Fruit fly (Drosophila melanogaster) whole organism, embryonic: Measurements from ENCODE around the gene yellow-b.

ENCODE experiments used
- Atf3 ChIP-seq: fragments of 200-800 bp; sonication (Bioruptor generic); optimal IDR thresholded peaks from 3 replicates; lab custom pipeline; 2016; ENCODE audit warnings: missing biosample characterization, missing genetic modification characterization
- Bdp1 ChIP-seq: fragments of 200-800 bp; sonication (Bioruptor generic); optimal IDR thresholded peaks from 3 replicates; lab custom pipeline; 2016; ENCODE audit warnings: missing biosample characterization, missing genetic modification characterization
- BtbVII ChIP-seq: fragments of 200-800 bp; sonication (Bioruptor generic); optimal IDR thresholded peaks from 3 replicates; lab custom pipeline; 2017; ENCODE audit warnings: missing biosample characterization, mild to moderate bottlenecking, missing genetic modification characterization
- C15 ChIP-seq: fragments of 200-800 bp; sonication (Bioruptor generic); IDR thresholded peaks from 3 replicates; pipeline ENCODE4 v1.3.6; 2022; ENCODE audit warnings: missing biosample characterization, missing genetic modification characterization
- CG1024 ChIP-seq: fragments of 200-800 bp; sonication (Bioruptor generic); IDR thresholded peaks from 2 replicates; pipeline ENCODE4 v1.3.6; 2022; ENCODE audit warnings: missing biosample characterization, missing genetic modification characterization
- CG10321 ChIP-seq: fragments of 200-800 bp; sonication (Bioruptor generic); IDR thresholded peaks from 2 replicates; pipeline ENCODE4 v1.3.6; 2022; ENCODE audit warnings: missing biosample characterization, missing genetic modification characterization
- CG10979 ChIP-seq: fragments of 200-800 bp; sonication (Bioruptor generic); optimal IDR thresholded peaks from 2 replicates; lab custom pipeline; 2018; ENCODE audit warnings: missing biosample characterization, mild to moderate bottlenecking, missing genetic modification characterization, moderate library complexity
- CG12236 ChIP-seq: fragments of 200-800 bp; sonication (Bioruptor generic); optimal IDR thresholded peaks from 2 replicates; lab custom pipeline; 2016; ENCODE audit warnings: missing biosample characterization, missing genetic modification characterization
- CG13624 ChIP-seq: fragments of 200-800 bp; sonication (Bioruptor generic); optimal IDR thresholded peaks from 2 replicates; lab custom pipeline; 2016; ENCODE audit warnings: missing biosample characterization, missing genetic modification characterization
- CG14050 ChIP-seq: fragments of 200-800 bp; sonication (Bioruptor generic); IDR thresholded peaks from 3 replicates; pipeline ENCODE4 v1.3.6; 2022; ENCODE audit warnings: missing biosample characterization, missing genetic modification characterization
- CG14667 ChIP-seq: fragments of 200-800 bp; sonication (Bioruptor generic); IDR thresholded peaks from 2 replicates; pipeline ENCODE4 v1.3.6; 2022; ENCODE audit warnings: missing biosample characterization, missing genetic modification characterization
- CG15073 ChIP-seq: fragments of 200-800 bp; sonication (Bioruptor generic); optimal IDR thresholded peaks from 2 replicates; lab custom pipeline; 2016; ENCODE audit warnings: missing biosample characterization, missing genetic modification characterization
- CG15514 ChIP-seq: fragments of 200-800 bp; sonication (Bioruptor generic); optimal IDR thresholded peaks from 3 replicates; lab custom pipeline; 2017; ENCODE audit warnings: missing biosample characterization, missing genetic modification characterization, mild to moderate bottlenecking, moderate library complexity, missing genetic modification reagents
- CG15601 ChIP-seq: fragments of 200-800 bp; sonication (Bioruptor generic); optimal IDR thresholded peaks from 3 replicates; lab custom pipeline; 2019; ENCODE audit warnings: missing biosample characterization, mild to moderate bottlenecking, missing genetic modification characterization, moderate library complexity
- CG16779 ChIP-seq: fragments of 200-800 bp; sonication (Bioruptor generic); IDR thresholded peaks from 2 replicates; pipeline ENCODE4 v1.3.6; 2022; ENCODE audit warnings: missing biosample characterization, missing genetic modification characterization
- CG16815 ChIP-seq: fragments of 200-800 bp; sonication (Bioruptor generic); optimal IDR thresholded peaks from 3 replicates; lab custom pipeline; 2017; ENCODE audit warnings: missing biosample characterization, mild to moderate bottlenecking, missing genetic modification characterization
- CG17829 ChIP-seq: fragments of 200-800 bp; optimal IDR thresholded peaks from 2 replicates; lab custom pipeline; 2019; ENCODE audit warnings: missing biosample characterization, mild to moderate bottlenecking, missing genetic modification characterization, moderate library complexity
- CG2889 ChIP-seq: fragments of 200-800 bp; sonication (Bioruptor generic); IDR thresholded peaks from 3 replicates; pipeline ENCODE4 v1.3.6; 2022; ENCODE audit warnings: missing biosample characterization, missing genetic modification characterization
- CG34422 ChIP-seq: fragments of 200-800 bp; sonication (Bioruptor generic); IDR thresholded peaks from 3 replicates; pipeline ENCODE4 v1.3.6; 2022; ENCODE audit warnings: missing biosample characterization, missing genetic modification characterization
- CG6791 ChIP-seq: fragments of 200-800 bp; sonication (Bioruptor generic); IDR thresholded peaks from 3 replicates; pipeline ENCODE4 v1.3.6; 2022; ENCODE audit warnings: missing biosample characterization, missing genetic modification characterization; ENCODE audit not compliant: partially characterized antibody
- CG7963 ChIP-seq: fragments of 200-800 bp; sonication (Bioruptor generic); IDR thresholded peaks from 3 replicates; pipeline ENCODE4 v1.3.6; 2022; ENCODE audit warnings: missing biosample characterization, missing genetic modification characterization; ENCODE audit not compliant: partially characterized antibody
- CG8290 ChIP-seq, 3 experiments: fragments of 200-800 bp; sonication (Bioruptor generic); optimal IDR thresholded peaks; 2 replicates each; lab custom pipeline; 2016 to 2019; ENCODE audit warnings: missing biosample characterization in 3 of 3, missing genetic modification characterization in 3 of 3, mild to moderate bottlenecking in 2 of 3, moderate library complexity in 1 of 3
- D19A ChIP-seq: fragments of 200-800 bp; optimal IDR thresholded peaks from 3 replicates; lab custom pipeline; 2019; ENCODE audit warnings: missing biosample characterization, mild to moderate bottlenecking, missing genetic modification characterization, moderate library complexity
- Dip3 ChIP-seq: fragments of 200-800 bp; sonication (Bioruptor generic); optimal IDR thresholded peaks from 3 replicates; lab custom pipeline; 2016; ENCODE audit warnings: missing biosample characterization, missing genetic modification characterization
- Dp ChIP-seq: fragments of 200-800 bp; sonication (Bioruptor generic); optimal IDR thresholded peaks from 2 replicates; lab custom pipeline; 2018; ENCODE audit warnings: missing biosample characterization, mild to moderate bottlenecking, missing genetic modification characterization, moderate library complexity
- Eip74EF ChIP-seq, 2 experiments: fragments of 200-800 bp in 1 of 2; fragments of >200 bp in 1 of 2; sonication (Bioruptor generic) in 1 of 2; optimal IDR thresholded peaks; 2 replicates each; lab custom pipeline; 2017 to 2019; ENCODE audit warnings: missing biosample characterization in 2 of 2, missing genetic modification characterization in 2 of 2, mild to moderate bottlenecking in 1 of 2, moderate library complexity in 1 of 2
- Ets97D ChIP-seq: fragments of 200-800 bp; sonication (Bioruptor generic); optimal IDR thresholded peaks from 3 replicates; lab custom pipeline; 2016; ENCODE audit warnings: missing biosample characterization, missing genetic modification characterization
- HLHmδ ChIP-seq: fragments of 200-800 bp; sonication (Bioruptor generic); optimal IDR thresholded peaks from 2 replicates; lab custom pipeline; 2018; ENCODE audit warnings: missing biosample characterization, mild to moderate bottlenecking, missing genetic modification characterization, moderate library complexity
- Hmx ChIP-seq: fragments of 200-800 bp; sonication (Bioruptor generic); optimal IDR thresholded peaks from 2 replicates; lab custom pipeline; 2016; ENCODE audit warnings: missing biosample characterization, missing genetic modification characterization
- Nf-YC ChIP-seq: fragments of 200-800 bp; optimal IDR thresholded peaks from 3 replicates; lab custom pipeline; 2019; ENCODE audit warnings: missing biosample characterization, mild to moderate bottlenecking, missing genetic modification characterization, moderate library complexity
- TFAM ChIP-seq: fragments of 200-800 bp; sonication (Bioruptor generic); optimal IDR thresholded peaks from 2 replicates; lab custom pipeline; 2017; ENCODE audit warnings: missing biosample characterization, missing genetic modification characterization, inconsistent platforms
- Taf1 ChIP-seq: fragments of 200-800 bp; sonication (Bioruptor generic); IDR thresholded peaks from 2 replicates; pipeline ENCODE4 v1.3.6; 2022; ENCODE audit warnings: missing biosample characterization, missing genetic modification characterization
- eyg ChIP-seq: fragments of 200-800 bp; sonication (Bioruptor generic); optimal IDR thresholded peaks from 3 replicates; lab custom pipeline; 2016; ENCODE audit warnings: missing biosample characterization, missing genetic modification characterization
- fd96Cb ChIP-seq: fragments of 200-800 bp; sonication (Bioruptor generic); optimal IDR thresholded peaks from 2 replicates; lab custom pipeline; 2018; ENCODE audit warnings: missing biosample characterization, mild to moderate bottlenecking, missing genetic modification characterization, moderate library complexity
- fu2 ChIP-seq: fragments of 200-800 bp; sonication (Bioruptor generic); optimal IDR thresholded peaks from 2 replicates; lab custom pipeline; 2016; ENCODE audit warnings: missing biosample characterization, missing genetic modification characterization
- gem ChIP-seq: fragments of 200-800 bp; sonication (Bioruptor generic); optimal IDR thresholded peaks from 2 replicates; lab custom pipeline; 2019; ENCODE audit warnings: missing biosample characterization, mild to moderate bottlenecking, missing genetic modification characterization, moderate library complexity
- kay ChIP-seq: fragments of 200-800 bp; sonication (Bioruptor generic); optimal IDR thresholded peaks from 2 replicates; lab custom pipeline; 2016; ENCODE audit warnings: missing biosample characterization, missing genetic modification characterization
- lov ChIP-seq, 2 experiments: fragments of 200-800 bp in 1 of 2; fragments of >200 bp in 1 of 2; sonication (Bioruptor generic) in 1 of 2; IDR thresholded peaks in 1 of 2; optimal IDR thresholded peaks in 1 of 2; 2 replicates in 1 of 2; 3 replicates in 1 of 2; pipeline versions ENCODE4 v1.3.6 to Lab custom; 2017 to 2022; ENCODE audit warnings: missing biosample characterization in 1 of 2, missing genetic modification characterization in 1 of 2
- nmo ChIP-seq: fragments of 200-800 bp; sonication (Bioruptor generic); optimal IDR thresholded peaks from 2 replicates; lab custom pipeline; 2018; ENCODE audit warnings: missing biosample characterization, mild to moderate bottlenecking, missing genetic modification characterization, moderate library complexity
- nom ChIP-seq: fragments of 200-800 bp; sonication (Bioruptor generic); optimal IDR thresholded peaks from 2 replicates; lab custom pipeline; 2017; ENCODE audit warnings: missing biosample characterization, missing genetic modification characterization, mild to moderate bottlenecking, moderate library complexity, missing genetic modification reagents
- rib ChIP-seq: fragments of 200-800 bp; sonication (Bioruptor generic); IDR thresholded peaks from 2 replicates; pipeline ENCODE4 v1.3.6; 2022; ENCODE audit warnings: missing biosample characterization, missing genetic modification characterization
- schlank ChIP-seq: fragments of 200-800 bp; sonication (Bioruptor generic); optimal IDR thresholded peaks from 2 replicates; lab custom pipeline; 2018; ENCODE audit warnings: missing biosample characterization, mild to moderate bottlenecking, missing genetic modification characterization
- slou ChIP-seq: fragments of 200-800 bp; sonication (Bioruptor generic); optimal IDR thresholded peaks from 3 replicates; lab custom pipeline; 2016; ENCODE audit warnings: missing biosample characterization, missing genetic modification characterization
- tgo ChIP-seq: fragments of 200-800 bp; sonication (Bioruptor generic); IDR thresholded peaks from 3 replicates; pipeline ENCODE4 v1.3.6; 2022; ENCODE audit warnings: missing biosample characterization, missing genetic modification characterization
- tll ChIP-seq, 2 experiments: fragments of 200-800 bp in 1 of 2; fragments of >200 bp in 1 of 2; sonication (Bioruptor generic) in 1 of 2; optimal IDR thresholded peaks; 2 replicates each; lab custom pipeline; 2017 to 2019; ENCODE audit warnings: missing biosample characterization in 2 of 2, missing genetic modification characterization in 2 of 2, mild to moderate bottlenecking in 1 of 2, moderate library complexity in 1 of 2
- tna ChIP-seq: fragments of 200-800 bp; sonication (Bioruptor generic); IDR thresholded peaks from 2 replicates; pipeline ENCODE4 v1.3.6; 2022; ENCODE audit warnings: missing biosample characterization, missing genetic modification characterization; ENCODE audit not compliant: partially characterized antibody
- tx ChIP-seq: fragments of 200-800 bp; sonication (Bioruptor generic); optimal IDR thresholded peaks from 2 replicates; lab custom pipeline; 2016; ENCODE audit warnings: missing biosample characterization, missing genetic modification characterization
- vnd ChIP-seq: fragments of 200-800 bp; sonication (Bioruptor generic); IDR thresholded peaks from 3 replicates; pipeline ENCODE4 v1.3.6; 2022; ENCODE audit warnings: missing biosample characterization, missing genetic modification characterization; ENCODE audit not compliant: partially characterized antibody
- zfh1 ChIP-seq: fragments of 200-800 bp; sonication (Bioruptor generic); IDR thresholded peaks from 3 replicates; pipeline ENCODE4 v1.3.6; 2022; ENCODE audit warnings: missing biosample characterization, missing genetic modification characterization

The yellow-b gene

dm6 chr2L:16727578-16728023 is 26.5 kb upstream of the yellow-b start, which contains the start of gene VhaSFD (continued):
- no peak for TF ChIP-seq CG1024 (GFP tag; lab: Robert Waterston, UW)
- TF ChIP-seq CG12236 (GFP tag; lab: Kevin White, UChicago), result no peak
- TF ChIP-seq CG34422 (GFP tag; lab: Robert Waterston, UW), result peak; percentile 71; the same call in 1 of the 3 replicates
- no peak for TF ChIP-seq Hmx
- no peak for TF ChIP-seq CG10321 (GFP tag; lab: Robert Waterston, UW)
- TF ChIP-seq CG16815 (GFP tag; lab: Kevin White, UChicago), result no peak
- no peak for TF ChIP-seq Bdp1
- no peak for TF ChIP-seq Taf1 (GFP tag; lab: Robert Waterston, UW)
- TF ChIP-seq CG6791, result peak; percentile 79
- TF ChIP-seq CG17829 (tag; lab: Kevin White, UChicago), result peak; percentile 56
- no peak for TF ChIP-seq gem (tag; lab: Kevin White, UChicago)
- peak; percentile 57; the same call in 1 of the 3 replicates for TF ChIP-seq vnd
- TF ChIP-seq fd96Cb, result peak; percentile 3
- peak; percentile 34 for TF ChIP-seq fu2 (GFP tag; lab: Kevin White, UChicago)
- TF ChIP-seq zfh1 (GFP tag; lab: Robert Waterston, UW), result peak; percentile 50; the same call in 2 of the 3 replicates
- peak; percentile 56 for TF ChIP-seq nom (GFP tag; lab: Kevin White, UChicago)
- TF ChIP-seq CG14667 (GFP tag; lab: Robert Waterston, UW), result no peak
- TF ChIP-seq CG15514 (GFP tag; lab: Kevin White, UChicago), result peak; percentile 68
- no peak for TF ChIP-seq lov (optimal IDR thresholded peaks at IDR 0.05; lab: Kevin White, UChicago)
- TF ChIP-seq lov (GFP tag; IDR thresholded peaks at IDR 0.05; lab: Robert Waterston, UW), result no peak
- TF ChIP-seq eyg (GFP tag; lab: Kevin White, UChicago), result no peak
- no peak for TF ChIP-seq CG14050 (GFP tag; lab: Robert Waterston, UW)
- TF ChIP-seq Nf-YC (tag; lab: Kevin White, UChicago), result peak; percentile 36
- TF ChIP-seq slou (GFP tag; lab: Kevin White, UChicago), result no peak
- peak; percentile 71 for TF ChIP-seq Dp (GFP tag; lab: Kevin White, UChicago)
- TF ChIP-seq CG15073 (GFP tag; lab: Kevin White, UChicago), result no peak
- TF ChIP-seq tx (GFP tag; lab: Kevin White, UChicago), result no peak
- TF ChIP-seq CG10979 (tag; lab: Kevin White, UChicago), result peak; percentile 27
- TF ChIP-seq D19A (tag; lab: Kevin White, UChicago), result peak; percentile 65
- peak; percentile 28 for TF ChIP-seq nmo
- TF ChIP-seq C15 (GFP tag; lab: Robert Waterston, UW), result no peak
- peak; percentile 32; the same call in 1 of the 2 replicates for TF ChIP-seq tna (GFP tag; lab: Robert Waterston, UW)
- peak; percentile 70 for TF ChIP-seq rib (GFP tag; lab: Robert Waterston, UW)
- peak; percentile 3 for TF ChIP-seq BtbVII (GFP tag; lab: Kevin White, UChicago)
- TF ChIP-seq kay (GFP tag; lab: Kevin White, UChicago), result peak; percentile 2
- TF ChIP-seq schlank (tag; lab: Kevin White, UChicago), result no peak
- TF ChIP-seq TFAM (GFP tag; lab: Kevin White, UChicago), result no peak
- peak; percentile 40 for TF ChIP-seq CG13624 (GFP tag; lab: Kevin White, UChicago)
- no peak for TF ChIP-seq CG2889 (GFP tag; lab: Robert Waterston, UW)
- TF ChIP-seq Dip3 (GFP tag; lab: Kevin White, UChicago), result peak; percentile 6
- TF ChIP-seq Eip74EF (GFP tag; optimal IDR thresholded peaks at IDR 0.05; lab: Kevin White, UChicago), result peak in 1 of 2 experiments; percentile 28
- no peak for TF ChIP-seq CG8290 (GFP tag; optimal IDR thresholded peaks at IDR 0.05; lab: Kevin White, UChicago)
- peak in 1 of 2 experiments; percentile 71 for TF ChIP-seq CG8290 (tag; optimal IDR thresholded peaks at IDR 0.05; lab: Kevin White, UChicago)
- no peak for TF ChIP-seq tgo
- TF ChIP-seq Ets97D (GFP tag; lab: Kevin White, UChicago), result peak; percentile 40
- peak; percentile 9 for TF ChIP-seq HLHmδ (GFP tag; lab: Kevin White, UChicago)
- peak; percentile 65 for TF ChIP-seq CG7963 (GFP tag; lab: Robert Waterston, UW)
- TF ChIP-seq tll (GFP tag; optimal IDR thresholded peaks at IDR 0.05; lab: Kevin White, UChicago), result peak in 1 of 2 experiments; percentile 31
- no peak for TF ChIP-seq CG16779
- peak; percentile 33 for TF ChIP-seq CG15601
- no peak for TF ChIP-seq Atf3 (GFP tag; lab: Kevin White, UChicago)
